Worm (Caenorhabditis elegans): ENCODE measurements around the gene K08D8.12.

K08D8.12 gene

ce11 chrIV:12906529-12906928 lies 13.3 kb downstream of the K08D8.12 start, which contains the start of gene K08D8.3:
Gene K08D8.3 (minus strand): TSS chrIV:12906659.
- TF ChIP-seq elt-2 (tag; optimal IDR thresholded peaks at IDR 0.05) (peak; percentile 80), ceh-16 (tag; optimal IDR thresholded peaks at IDR 0.05) (no peak), fos-1 (tag; optimal IDR thresholded peaks at IDR 0.05) (no peak), skn-1 (tag; optimal IDR thresholded peaks at IDR 0.05) (peak; percentile 69), pqm-1 (tag; optimal IDR thresholded peaks at IDR 0.05) (peak; percentile 82)

- TF ChIP-seq ceh-9 (tag; optimal IDR thresholded peaks at IDR 0.05) (no peak), pqm-1 (tag; optimal IDR thresholded peaks at IDR 0.05) (peak; percentile 73), elt-2 (tag; optimal IDR thresholded peaks at IDR 0.05) (peak; percentile 78), nhr-77 (tag; optimal IDR thresholded peaks at IDR 0.05) (no peak), hmg-11 (tag; optimal IDR thresholded peaks at IDR 0.05) (no peak), nhr-237 (tag; optimal IDR thresholded peaks at IDR 0.05) (no peak), lsy-12 (tag; optimal IDR thresholded peaks at IDR 0.05) (no peak), skn-1 (tag; optimal IDR thresholded peaks at IDR 0.05) (no peak), unc-39 (tag; optimal IDR thresholded peaks at IDR 0.05) (no peak), ceh-16 (tag; optimal IDR thresholded peaks at IDR 0.05) (no peak)
Measured at ce11 chrIV:12909871-12910270, 16.6 kb downstream of the K08D8.12 start, which contains the start of gene K08D8.4. Gene K08D8.4 (minus strand): TSS chrIV:12909998.

- TF ChIP-seq pqm-1 (tag; optimal IDR thresholded peaks at IDR 0.05) (peak; percentile 51), elt-3 (tag; optimal IDR thresholded peaks at IDR 0.05) (no peak), elt-2 (tag; optimal IDR thresholded peaks at IDR 0.05) (peak; percentile 72), nhr-25 (tag; optimal IDR thresholded peaks at IDR 0.05) (no peak), tbx-2 (tag; optimal IDR thresholded peaks at IDR 0.05) (no peak), nhr-43 (tag; optimal IDR thresholded peaks at IDR 0.05; ENCODE audit: poor library complexity, severe bottlenecking) (no peak)
Measured at ce11 chrIV:12911990-12912389, 18.7 kb downstream of the K08D8.12 start, which contains the start of gene K08D8.5. Gene K08D8.5 (minus strand): TSS chrIV:12912129.

ce11 chrIV:12914532-12915019 lies 21.3 kb downstream of the K08D8.12 start, which contains the start of gene irg-6:
Gene irg-6 (minus strand): TSS chrIV:12914969.
- TF ChIP-seq nhr-237 (tag; optimal IDR thresholded peaks at IDR 0.05) (no peak), nfya-1 (tag; optimal IDR thresholded peaks at IDR 0.05; ENCODE audit: insufficient read depth) (no peak), ama-1 (optimal IDR thresholded peaks at IDR 0.05) (no peak), ceh-28 (tag; optimal IDR thresholded peaks at IDR 0.05) (no peak), pqm-1 (tag; optimal IDR thresholded peaks at IDR 0.05) (no peak), nhr-25 (tag; optimal IDR thresholded peaks at IDR 0.05) (no peak), nhr-11 (tag; optimal IDR thresholded peaks at IDR 0.05) (no peak), lsy-12 (tag; optimal IDR thresholded peaks at IDR 0.05) (no peak), ceh-16 (tag; optimal IDR thresholded peaks at IDR 0.05) (no peak), skn-1 (tag; optimal IDR thresholded peaks at IDR 0.05) (no peak), nhr-28 (tag; optimal IDR thresholded peaks at IDR 0.05) (no peak), elt-1 (tag; optimal IDR thresholded peaks at IDR 0.05) (no peak), elt-3 (tag; optimal IDR thresholded peaks at IDR 0.05) (no peak), ztf-4 (tag; optimal IDR thresholded peaks at IDR 0.05) (no peak), nhr-76 (tag; optimal IDR thresholded peaks at IDR 0.05) (no peak), fkh-10 (GFP tag; optimal IDR thresholded peaks at IDR 0.05) (no peak), eor-1 (tag; optimal IDR thresholded peaks at IDR 0.05) (no peak), nhr-43 (tag; optimal IDR thresholded peaks at IDR 0.05; ENCODE audit: poor library complexity, severe bottlenecking) (no peak)

ce11 chrIV:12915479-12915878 lies 22.2 kb downstream of the K08D8.12 start, which contains the start of gene srz-15:
Gene srz-15 (plus strand): TSS chrIV:12915779.
- no peak for TF ChIP-seq nfya-1 (tag; optimal IDR thresholded peaks at IDR 0.05; ENCODE audit: insufficient read depth)
- no peak for TF ChIP-seq nhr-25 (tag; optimal IDR thresholded peaks at IDR 0.05)
- no peak for TF ChIP-seq ceh-9 (tag; optimal IDR thresholded peaks at IDR 0.05)
- no peak for TF ChIP-seq nhr-11 (tag; optimal IDR thresholded peaks at IDR 0.05)

ce11 chrIV:12918256-12918655 lies 25.0 kb downstream of the K08D8.12 start, which contains the start of gene C32H11.3:
Gene C32H11.3 (plus strand): TSS chrIV:12918556.
- no peak for TF ChIP-seq daf-12 (tag; optimal IDR thresholded peaks at IDR 0.05)
- no peak for TF ChIP-seq nhr-77 (tag; optimal IDR thresholded peaks at IDR 0.05)
- TF ChIP-seq egl-5 (tag; optimal IDR thresholded peaks at IDR 0.05), result no peak
- no peak for TF ChIP-seq nhr-43 (tag; optimal IDR thresholded peaks at IDR 0.05; ENCODE audit: poor library complexity, severe bottlenecking)
- no peak for TF ChIP-seq unc-62 (GFP tag; optimal IDR thresholded peaks at IDR 0.05)
- TF ChIP-seq pha-4 (tag; optimal IDR thresholded peaks at IDR 0.05), result no peak
- no peak for TF ChIP-seq ceh-82 (tag; optimal IDR thresholded peaks at IDR 0.05)
- TF ChIP-seq ceh-28 (tag; optimal IDR thresholded peaks at IDR 0.05), result no peak
- TF ChIP-seq jun-1 (tag; optimal IDR thresholded peaks at IDR 0.05), result no peak
- no peak for TF ChIP-seq nhr-237 (tag; optimal IDR thresholded peaks at IDR 0.05)
- TF ChIP-seq ceh-16 (tag; optimal IDR thresholded peaks at IDR 0.05), result no peak
- no peak for TF ChIP-seq R02D3.7 (tag; optimal IDR thresholded peaks at IDR 0.05)
